Fruit fly (Drosophila melanogaster): ENCODE results near the gene CG42521.

DNA sequence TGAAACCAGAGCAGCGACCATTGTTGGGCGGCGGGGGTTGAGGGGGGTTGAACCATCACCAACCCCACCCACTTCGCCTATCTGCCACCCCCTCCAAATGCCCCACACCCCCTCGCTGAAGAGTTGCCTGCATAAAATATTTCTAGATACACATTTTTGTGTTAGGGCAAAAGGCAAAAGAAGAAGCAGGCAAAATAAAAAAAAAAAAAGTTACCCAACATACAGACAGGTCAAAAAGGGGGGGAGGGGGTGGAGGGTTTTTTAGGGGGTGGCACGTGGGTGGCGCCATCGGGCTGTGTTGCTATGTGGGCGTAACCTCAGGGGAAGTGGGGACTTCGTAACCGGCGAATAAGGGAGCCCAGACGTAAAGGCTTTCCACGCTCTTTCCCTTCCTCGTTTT, 49.2 kb upstream of the CG42521 start:
- TF ChIP-seq CG8478 (optimal IDR thresholded peaks at IDR 0.05) (no peak), CTCF (optimal IDR thresholded peaks at IDR 0.05) (no peak)
